Worm (Caenorhabditis elegans): Measurements from ENCODE around the gene fbxa-76.

The fbxa-76 gene

ce11 chrIII:1238704-1239103 lies 10.3 kb downstream of the fbxa-76 start, which contains the start of gene fbxa-61:
fbxa-61 (plus strand) TSS chrIII:1239048.
- TF ChIP-seq ztf-23 (GFP tag; IDR thresholded peaks at IDR 0.05) (no peak), ztf-29 (GFP tag; IDR thresholded peaks at IDR 0.05) (no peak), flt-1 (GFP tag; IDR thresholded peaks at IDR 0.05) (no peak), ref-1 (GFP tag; conservative IDR thresholded peaks at IDR 0.05) (no peak), klf-2 (GFP tag; conservative IDR thresholded peaks at IDR 0.05) (no peak), tab-1 (GFP tag; IDR thresholded peaks at IDR 0.05) (no peak)

- TF ChIP-seq ztf-29 (GFP tag; IDR thresholded peaks at IDR 0.05) (no peak), T22C8.4 (GFP tag; IDR thresholded peaks at IDR 0.05) (no peak), flt-1 (GFP tag; IDR thresholded peaks at IDR 0.05) (no peak), cog-1 (tag; optimal IDR thresholded peaks at IDR 0.05) (no peak)
Measured at ce11 chrIII:1231186-1231585, 17.8 kb downstream of the fbxa-76 start.

- TF ChIP-seq ztf-23 (GFP tag; IDR thresholded peaks at IDR 0.05) (no peak), ref-1 (GFP tag; conservative IDR thresholded peaks at IDR 0.05) (no peak), tab-1 (GFP tag; IDR thresholded peaks at IDR 0.05) (no peak), ztf-29 (GFP tag; IDR thresholded peaks at IDR 0.05) (no peak), flt-1 (GFP tag; IDR thresholded peaks at IDR 0.05) (no peak), T22C8.4 (GFP tag; IDR thresholded peaks at IDR 0.05) (no peak), cog-1 (tag; optimal IDR thresholded peaks at IDR 0.05) (no peak), med-1 (GFP tag; optimal IDR thresholded peaks at IDR 0.05; ENCODE audit: insufficient read depth) (no peak), klf-2 (GFP tag; conservative IDR thresholded peaks at IDR 0.05) (no peak)
Measured at ce11 chrIII:1230672-1231071, 18.3 kb downstream of the fbxa-76 start.

DNA sequence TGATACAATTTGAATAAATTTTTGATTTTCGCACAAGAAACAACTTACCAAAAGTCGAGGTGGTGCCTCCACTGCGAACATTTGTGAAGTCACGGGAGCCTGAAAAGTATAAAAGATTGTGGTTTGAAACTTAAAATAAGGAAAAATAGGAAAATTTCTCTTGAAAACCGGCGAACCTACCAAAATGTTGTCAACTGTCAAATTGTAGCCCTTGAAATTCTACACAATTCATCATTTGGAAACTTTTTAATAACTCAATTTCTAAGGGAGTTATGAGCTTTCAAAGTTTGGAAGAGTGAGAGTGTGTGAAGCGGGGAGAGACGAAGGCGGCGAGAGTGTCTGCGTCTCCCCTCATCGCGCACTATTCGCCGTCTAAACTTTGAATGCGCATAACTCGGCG lies 18.8 kb downstream of the fbxa-76 start, which contains the start of gene pes-4:
Gene pes-4 (minus strand): TSS at position 101 of the 400 bp plus-strand sequence.
- TF ChIP-seq cog-1 (tag; optimal IDR thresholded peaks at IDR 0.05) (no peak), ref-1 (GFP tag; conservative IDR thresholded peaks at IDR 0.05) (no peak), ztf-29 (GFP tag; IDR thresholded peaks at IDR 0.05) (no peak), med-1 (GFP tag; optimal IDR thresholded peaks at IDR 0.05; ENCODE audit: insufficient read depth) (no peak), ztf-23 (GFP tag; IDR thresholded peaks at IDR 0.05) (no peak), T22C8.4 (GFP tag; IDR thresholded peaks at IDR 0.05) (no peak), flt-1 (GFP tag; IDR thresholded peaks at IDR 0.05) (no peak), tab-1 (GFP tag; IDR thresholded peaks at IDR 0.05) (no peak), klf-2 (GFP tag; conservative IDR thresholded peaks at IDR 0.05) (no peak)

DNA sequence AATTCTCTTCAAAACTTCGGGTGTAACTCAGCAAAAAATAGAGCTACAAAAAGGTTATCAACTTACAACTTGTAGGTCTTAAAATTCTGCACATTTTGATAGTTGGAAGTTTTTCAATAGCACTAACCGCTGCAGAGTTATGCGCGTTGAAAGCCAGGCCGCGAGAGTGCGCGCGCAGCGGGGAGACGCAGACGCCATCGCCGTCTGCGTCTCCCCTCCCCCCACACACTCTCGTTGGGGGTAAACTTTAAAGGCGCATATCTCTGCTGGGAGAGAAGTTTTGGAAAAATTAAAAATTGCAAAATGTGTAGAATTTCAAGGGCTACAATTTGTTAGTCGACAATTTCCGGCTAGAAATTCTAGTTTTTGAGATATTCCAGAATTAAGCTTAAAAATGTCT lies 19.5 kb downstream of the fbxa-76 start:
- TF ChIP-seq tab-1 (GFP tag; IDR thresholded peaks at IDR 0.05) = no peak

- TF ChIP-seq T22C8.4 (GFP tag; IDR thresholded peaks at IDR 0.05) = no peak
- TF ChIP-seq klf-2 (GFP tag; conservative IDR thresholded peaks at IDR 0.05) = no peak
- TF ChIP-seq flt-1 (GFP tag; IDR thresholded peaks at IDR 0.05) = no peak
- TF ChIP-seq tab-1 (GFP tag; IDR thresholded peaks at IDR 0.05) = no peak
- no peak for TF ChIP-seq cog-1 (tag; optimal IDR thresholded peaks at IDR 0.05)
- no peak for TF ChIP-seq med-1 (GFP tag; optimal IDR thresholded peaks at IDR 0.05; ENCODE audit: insufficient read depth)
- no peak for TF ChIP-seq ztf-29 (GFP tag; IDR thresholded peaks at IDR 0.05)
- no peak for TF ChIP-seq ztf-23 (GFP tag; IDR thresholded peaks at IDR 0.05)
- TF ChIP-seq ref-1 (GFP tag; conservative IDR thresholded peaks at IDR 0.05) = no peak
Measured at ce11 chrIII:1228593-1228992, 20.4 kb downstream of the fbxa-76 start.

- no peak for TF ChIP-seq tab-1 (GFP tag; IDR thresholded peaks at IDR 0.05)
- TF ChIP-seq ztf-23 (GFP tag; IDR thresholded peaks at IDR 0.05) = 0 out of 2 replicates have a peak, but pooled peaks have one; percentile 9
- no peak for TF ChIP-seq cog-1 (tag; optimal IDR thresholded peaks at IDR 0.05)
- TF ChIP-seq klf-2 (GFP tag; conservative IDR thresholded peaks at IDR 0.05) = no peak
- TF ChIP-seq ref-1 (GFP tag; conservative IDR thresholded peaks at IDR 0.05) = no peak
Measured at ce11 chrIII:1226256-1226655, 22.7 kb downstream of the fbxa-76 start.

ce11 chrIII:1225595-1225994 lies 23.4 kb downstream of the fbxa-76 start:
- TF ChIP-seq flt-1 (GFP tag; IDR thresholded peaks at IDR 0.05) (0 out of 2 replicates have a peak, but pooled peaks have one; percentile 19), ztf-29 (GFP tag; IDR thresholded peaks at IDR 0.05) (no peak), ref-1 (GFP tag; conservative IDR thresholded peaks at IDR 0.05) (no peak), T22C8.4 (GFP tag; IDR thresholded peaks at IDR 0.05) (no peak)

- TF ChIP-seq ref-1 (GFP tag; conservative IDR thresholded peaks at IDR 0.05) = no peak
- no peak for TF ChIP-seq cog-1 (tag; optimal IDR thresholded peaks at IDR 0.05)
- no peak for TF ChIP-seq med-1 (GFP tag; optimal IDR thresholded peaks at IDR 0.05; ENCODE audit: insufficient read depth)
- no peak for TF ChIP-seq flt-1 (GFP tag; IDR thresholded peaks at IDR 0.05)
Measured at ce11 chrIII:1225116-1225515, 23.8 kb downstream of the fbxa-76 start.

DNA sequence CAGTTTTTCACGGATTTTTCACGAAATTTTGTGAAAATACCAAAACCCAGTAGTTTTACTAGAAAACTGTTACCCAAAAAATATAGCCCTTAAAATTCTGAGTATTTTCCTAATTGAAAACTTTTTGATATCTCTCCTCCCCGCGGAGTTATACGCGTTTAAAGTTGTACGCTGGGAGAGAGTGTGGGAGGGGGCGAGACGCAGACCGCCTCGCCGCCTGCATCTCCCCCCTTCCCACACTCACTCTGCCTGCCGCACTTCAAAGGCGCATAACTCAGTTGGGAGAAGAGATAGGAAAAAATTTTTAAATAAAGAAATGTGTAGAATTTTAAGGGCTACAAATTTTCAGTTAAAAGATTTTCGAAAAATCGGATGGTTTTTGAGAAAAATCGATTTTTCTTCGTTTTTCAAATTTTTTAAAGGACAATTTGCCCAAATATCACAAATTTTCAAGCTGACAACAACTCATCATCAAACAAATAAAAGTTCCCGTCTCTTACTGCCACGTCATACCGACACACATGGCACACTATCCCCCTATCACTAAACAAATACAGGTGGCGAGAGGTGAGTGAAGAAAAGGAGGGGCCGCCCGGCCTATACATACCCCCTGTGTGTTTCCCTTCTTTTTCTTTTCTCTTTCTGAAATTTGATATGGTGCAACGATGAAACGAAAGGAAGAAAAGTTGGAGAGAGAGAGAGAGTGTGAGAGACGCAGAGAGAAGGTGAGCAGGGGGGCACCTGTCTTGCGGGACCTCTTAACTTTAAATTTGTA lies 25.5 kb downstream of the fbxa-76 start:
- TF ChIP-seq T22C8.4 (GFP tag; IDR thresholded peaks at IDR 0.05) (no peak), ztf-29 (GFP tag; IDR thresholded peaks at IDR 0.05) (no peak), cog-1 (tag; optimal IDR thresholded peaks at IDR 0.05) (no peak), ztf-23 (GFP tag; IDR thresholded peaks at IDR 0.05) (no peak), tab-1 (GFP tag; IDR thresholded peaks at IDR 0.05) (no peak), flt-1 (GFP tag; IDR thresholded peaks at IDR 0.05) (no peak), ref-1 (GFP tag; conservative IDR thresholded peaks at IDR 0.05) (no peak), med-1 (GFP tag; optimal IDR thresholded peaks at IDR 0.05; ENCODE audit: insufficient read depth) (no peak), klf-2 (GFP tag; conservative IDR thresholded peaks at IDR 0.05) (no peak)

ce11 chrIII:1221995-1222394 lies 27.0 kb downstream of the fbxa-76 start:
- no peak for TF ChIP-seq klf-2 (GFP tag; conservative IDR thresholded peaks at IDR 0.05)
- TF ChIP-seq T22C8.4 (GFP tag; IDR thresholded peaks at IDR 0.05) = 0 out of 2 replicates have a peak, but pooled peaks have one; percentile 45
